Comparison of ENCODE assay signal across 2 worm cellular contexts in the genomic region with DNA sequence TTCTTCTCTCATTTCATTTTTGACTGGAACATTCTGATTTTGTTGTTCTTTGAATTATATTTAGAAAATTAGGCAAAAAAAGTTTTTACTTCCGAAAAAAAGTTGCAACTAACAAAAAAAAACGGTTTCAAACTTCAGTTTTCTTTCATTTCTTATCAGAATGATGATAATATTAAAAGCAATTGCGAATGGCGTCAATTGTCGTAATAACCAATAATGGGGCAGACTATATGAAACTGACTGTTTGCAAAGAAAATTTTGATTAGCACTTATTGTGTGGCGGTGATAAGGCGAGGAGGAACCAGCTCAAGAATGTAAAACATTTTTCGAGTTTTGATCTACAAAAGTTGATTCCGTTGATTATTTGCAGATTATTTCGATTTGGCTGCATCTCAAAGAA.
A peak's percentile ranks its signal among the peaks of the same experiment; 100 is the strongest.
TF ChIP-seq lines count a peak whose summit lies in the region.

No protein-coding gene starts in this region.

TF ChIP-seq in whole organism, L1 larva, 84 proteins besides CTCF, POLR2A, EP300 and RAD21 (continued from another document):
- TF ChIP-seq fkh-10 (GFP tag; optimal IDR thresholded peaks at IDR 0.05; lab: Kevin White, UChicago) = no peak
- TF ChIP-seq nhr-19 (GFP tag; conservative IDR thresholded peaks at IDR 0.05; lab: Robert Waterston, UW) = peak; percentile 29; the same call in 1 of the 2 replicates
- TF ChIP-seq mdl-1 (tag; optimal IDR thresholded peaks at IDR 0.05; lab: Kevin White, UChicago) = no peak
- TF ChIP-seq elt-2 (tag; optimal IDR thresholded peaks at IDR 0.05; lab: Kevin White, UChicago) = peak; percentile 77
- TF ChIP-seq elt-3 (tag; optimal IDR thresholded peaks at IDR 0.05; lab: Kevin White, UChicago) = no peak
- no peak for TF ChIP-seq mep-1 (tag; optimal IDR thresholded peaks at IDR 0.05; lab: Kevin White, UChicago)
- TF ChIP-seq C16A3.4 (tag; optimal IDR thresholded peaks at IDR 0.05; lab: Kevin White, UChicago) = no peak
- no peak for TF ChIP-seq C04F5.9 (tag; optimal IDR thresholded peaks at IDR 0.05; lab: Kevin White, UChicago)
- TF ChIP-seq ztf-4 (tag; optimal IDR thresholded peaks at IDR 0.05; lab: Kevin White, UChicago) = no peak
- no peak for TF ChIP-seq pag-3 (tag; optimal IDR thresholded peaks at IDR 0.05; lab: Kevin White, UChicago; ENCODE audit: borderline replicate concordance, insufficient read depth)
- no peak for TF ChIP-seq blmp-1 (tag; optimal IDR thresholded peaks at IDR 0.05; lab: Kevin White, UChicago)
- TF ChIP-seq egl-13 (tag; optimal IDR thresholded peaks at IDR 0.05; lab: Kevin White, UChicago) = no peak
- no peak for TF ChIP-seq ztf-11 (tag; optimal IDR thresholded peaks at IDR 0.05; lab: Kevin White, UChicago)
- no peak for TF ChIP-seq dsc-1 (tag; optimal IDR thresholded peaks at IDR 0.05; lab: Kevin White, UChicago)
- TF ChIP-seq ceh-82 (tag; optimal IDR thresholded peaks at IDR 0.05; lab: Kevin White, UChicago) = no peak
- TF ChIP-seq unc-130 (tag; optimal IDR thresholded peaks at IDR 0.05; lab: Kevin White, UChicago) = no peak
- no peak for TF ChIP-seq ets-5 (GFP tag; IDR thresholded peaks at IDR 0.05; lab: Robert Waterston, UW)
- TF ChIP-seq tlp-1 (tag; optimal IDR thresholded peaks at IDR 0.05; lab: Kevin White, UChicago) = no peak
- peak; percentile 9 for TF ChIP-seq nhr-20 (tag; optimal IDR thresholded peaks at IDR 0.05; lab: Kevin White, UChicago)
- no peak for TF ChIP-seq unc-86 (tag; optimal IDR thresholded peaks at IDR 0.05; lab: Kevin White, UChicago)
- TF ChIP-seq lin-14 (GFP tag; optimal IDR thresholded peaks at IDR 0.05; lab: Kevin White, UChicago) = peak; percentile 28
- TF ChIP-seq nhr-85 (tag; lab: Kevin White, UChicago) = peak; percentile 71
- no peak for TF ChIP-seq nhr-12 (tag; optimal IDR thresholded peaks at IDR 0.05; lab: Kevin White, UChicago)
- TF ChIP-seq jun-1 (tag; optimal IDR thresholded peaks at IDR 0.05; lab: Kevin White, UChicago) = no peak
- no peak for TF ChIP-seq zag-1 (tag; optimal IDR thresholded peaks at IDR 0.05; lab: Kevin White, UChicago)
- no peak for TF ChIP-seq mab-9 (GFP tag; IDR thresholded peaks at IDR 0.05; lab: Robert Waterston, UW)
- TF ChIP-seq ceh-88 (GFP tag; IDR thresholded peaks at IDR 0.05; lab: Robert Waterston, UW) = no peak
- TF ChIP-seq rnt-1 (tag; optimal IDR thresholded peaks at IDR 0.05; lab: Kevin White, UChicago) = no peak
- TF ChIP-seq lsy-2 (tag; optimal IDR thresholded peaks at IDR 0.05; lab: Kevin White, UChicago) = no peak

TF ChIP-seq in whole organism, L4 larva, 104 proteins besides CTCF, POLR2A, EP300 and RAD21 (continued from another document):
- no peak for TF ChIP-seq madf-9 (GFP tag; conservative IDR thresholded peaks at IDR 0.05; lab: Robert Waterston, UW)
- TF ChIP-seq snpc-4 (tag; optimal IDR thresholded peaks at IDR 0.05; lab: Kevin White, UChicago) = no peak
- TF ChIP-seq lim-7 (GFP tag; IDR thresholded peaks at IDR 0.05; lab: Robert Waterston, UW) = no peak
- no peak for TF ChIP-seq nhr-102 (tag; optimal IDR thresholded peaks at IDR 0.05; lab: Kevin White, UChicago)
- no peak for TF ChIP-seq Y48G9A.11 (GFP tag; IDR thresholded peaks at IDR 0.05; lab: Robert Waterston, UW)
- no peak for TF ChIP-seq spr-3 (GFP tag; optimal IDR thresholded peaks at IDR 0.05; lab: Kevin White, UChicago)
- no peak for TF ChIP-seq F26F4.8 (GFP tag; conservative IDR thresholded peaks at IDR 0.05; lab: Robert Waterston, UW)
- no peak for TF ChIP-seq arid-1 (GFP tag; conservative IDR thresholded peaks at IDR 0.05; lab: Robert Waterston, UW)
- no peak for TF ChIP-seq daf-8 (GFP tag; IDR thresholded peaks at IDR 0.05; lab: Robert Waterston, UW)
- peak; percentile 86 for TF ChIP-seq dmd-6 (GFP tag; IDR thresholded peaks at IDR 0.05; lab: Robert Waterston, UW)
- no peak for TF ChIP-seq snpc-1.2 (GFP tag; IDR thresholded peaks at IDR 0.05; lab: Robert Waterston, UW)
- TF ChIP-seq daf-12 (tag; optimal IDR thresholded peaks at IDR 0.05; lab: Kevin White, UChicago) = no peak
- no peak for TF ChIP-seq dmd-9 (GFP tag; IDR thresholded peaks at IDR 0.05; lab: Robert Waterston, UW)
- TF ChIP-seq madf-5 (GFP tag; IDR thresholded peaks at IDR 0.05; lab: Robert Waterston, UW) = no peak
- no peak for TF ChIP-seq pha-4 (GFP tag; IDR thresholded peaks at IDR 0.05; lab: Robert Waterston, UW)
- no peak for TF ChIP-seq pha-4 (tag; optimal IDR thresholded peaks at IDR 0.05; lab: Kevin White, UChicago)
- TF ChIP-seq ceh-44 (GFP tag; IDR thresholded peaks at IDR 0.05; lab: Robert Waterston, UW) = no peak
- TF ChIP-seq cey-2 (tag; optimal IDR thresholded peaks at IDR 0.05; lab: Kevin White, UChicago; ENCODE audit: borderline replicate concordance, insufficient read depth) = no peak
- no peak for TF ChIP-seq lin-1 (GFP tag; IDR thresholded peaks at IDR 0.05; lab: Robert Waterston, UW)
- no peak for TF ChIP-seq spr-1 (tag; optimal IDR thresholded peaks at IDR 0.05; lab: Kevin White, UChicago)
- TF ChIP-seq lsy-2 (tag; optimal IDR thresholded peaks at IDR 0.05; lab: Kevin White, UChicago) = no peak
- no peak for TF ChIP-seq F37D6.2 (tag; optimal IDR thresholded peaks at IDR 0.05; lab: Kevin White, UChicago)
- no peak for TF ChIP-seq duxl-1 (tag; optimal IDR thresholded peaks at IDR 0.05; lab: Kevin White, UChicago; ENCODE audit: poor library complexity)
- no peak for TF ChIP-seq nhr-10 (tag; optimal IDR thresholded peaks at IDR 0.05; lab: Kevin White, UChicago)
- peak; percentile 93 for TF ChIP-seq pqm-1 (tag; optimal IDR thresholded peaks at IDR 0.05; lab: Kevin White, UChicago)
- no peak for TF ChIP-seq F10B5.3 (tag; optimal IDR thresholded peaks at IDR 0.05; lab: Kevin White, UChicago)
- no peak for TF ChIP-seq F44E2.7 (GFP tag; IDR thresholded peaks at IDR 0.05; lab: Robert Waterston, UW)
- no peak for TF ChIP-seq hmg-1.1 (GFP tag; IDR thresholded peaks at IDR 0.05; lab: Robert Waterston, UW)
- no peak for TF ChIP-seq ceh-20 (GFP tag; IDR thresholded peaks at IDR 0.05; lab: Robert Waterston, UW)
- no peak for TF ChIP-seq Y75B8A.6 (GFP tag; IDR thresholded peaks at IDR 0.05; lab: Robert Waterston, UW)
- no peak for TF ChIP-seq ZK337.2 (GFP tag; IDR thresholded peaks at IDR 0.05; lab: Robert Waterston, UW)
- no peak for TF ChIP-seq nhr-42 (GFP tag; IDR thresholded peaks at IDR 0.05; lab: Robert Waterston, UW)
- no peak for TF ChIP-seq dmd-8 (GFP tag; IDR thresholded peaks at IDR 0.05; lab: Robert Waterston, UW)
- no peak for TF ChIP-seq vab-7 (GFP tag; IDR thresholded peaks at IDR 0.05; lab: Robert Waterston, UW)
- no peak for TF ChIP-seq ceh-28 (tag; optimal IDR thresholded peaks at IDR 0.05; lab: Kevin White, UChicago)
- TF ChIP-seq zag-1 (tag; optimal IDR thresholded peaks at IDR 0.05; lab: Kevin White, UChicago) = no peak
- no peak for TF ChIP-seq T20F7.1 (GFP tag; optimal IDR thresholded peaks at IDR 0.05; lab: Kevin White, UChicago)
- TF ChIP-seq lin-29 (GFP tag; IDR thresholded peaks at IDR 0.05; lab: Robert Waterston, UW) = no peak
- TF ChIP-seq R02D3.7 (tag; optimal IDR thresholded peaks at IDR 0.05; lab: Kevin White, UChicago) = no peak
- TF ChIP-seq nhr-76 (tag; optimal IDR thresholded peaks at IDR 0.05; lab: Kevin White, UChicago) = no peak
- no peak for TF ChIP-seq zfp-3 (GFP tag; conservative IDR thresholded peaks at IDR 0.05; lab: Robert Waterston, UW)
- TF ChIP-seq ama-1 (optimal IDR thresholded peaks at IDR 0.05; lab: Kevin White, UChicago) = no peak
- no peak for TF ChIP-seq ztf-7 (tag; optimal IDR thresholded peaks at IDR 0.05; lab: Kevin White, UChicago)
- TF ChIP-seq tra-1 (GFP tag; IDR thresholded peaks at IDR 0.05; lab: Robert Waterston, UW) = no peak; the same call in 1 of the 2 replicates
- TF ChIP-seq nhr-77 (tag; optimal IDR thresholded peaks at IDR 0.05; lab: Kevin White, UChicago) = peak; percentile 71
- TF ChIP-seq php-3 (GFP tag; IDR thresholded peaks at IDR 0.05; lab: Robert Waterston, UW) = peak; percentile 67
- no peak for TF ChIP-seq D1046.2 (GFP tag; IDR thresholded peaks at IDR 0.05; lab: Robert Waterston, UW)
- peak in 1 of 2 experiments; percentile 13 for TF ChIP-seq mdl-1 (tag; optimal IDR thresholded peaks at IDR 0.05; lab: Kevin White, UChicago)
- TF ChIP-seq skn-1 (tag; optimal IDR thresholded peaks at IDR 0.05; lab: Kevin White, UChicago) = no peak
- no peak for TF ChIP-seq nhr-11 (tag; optimal IDR thresholded peaks at IDR 0.05; lab: Kevin White, UChicago)
- TF ChIP-seq mxl-2 (GFP tag; conservative IDR thresholded peaks at IDR 0.05; lab: Robert Waterston, UW) = no peak
- TF ChIP-seq hlh-11 (tag; optimal IDR thresholded peaks at IDR 0.05; lab: Kevin White, UChicago) = peak; percentile 55
- peak; percentile 78 for TF ChIP-seq nhr-28 (tag; optimal IDR thresholded peaks at IDR 0.05; lab: Kevin White, UChicago)
- no peak for TF ChIP-seq F49E8.2 (tag; optimal IDR thresholded peaks at IDR 0.05; lab: Kevin White, UChicago; ENCODE audit: borderline replicate concordance)
- no peak for TF ChIP-seq gei-8 (GFP tag; optimal IDR thresholded peaks at IDR 0.05; lab: Kevin White, UChicago)
- no peak for TF ChIP-seq attf-4 (tag; optimal IDR thresholded peaks at IDR 0.05; lab: Kevin White, UChicago)
- no peak for TF ChIP-seq aha-1 (tag; lab: Kevin White, UChicago)
- no peak for TF ChIP-seq zip-2 (tag; optimal IDR thresholded peaks at IDR 0.05; lab: Kevin White, UChicago)
- no peak for TF ChIP-seq zip-11 (GFP tag; IDR thresholded peaks at IDR 0.05; lab: Robert Waterston, UW)
- no peak for TF ChIP-seq saeg-2 (GFP tag; IDR thresholded peaks at IDR 0.05; lab: Robert Waterston, UW)
- no peak for TF ChIP-seq mep-1 (tag; optimal IDR thresholded peaks at IDR 0.05; lab: Kevin White, UChicago)
- no peak for TF ChIP-seq nhr-237 (tag; optimal IDR thresholded peaks at IDR 0.05; lab: Kevin White, UChicago)
- TF ChIP-seq unc-62 (GFP tag; optimal IDR thresholded peaks at IDR 0.05 in 1 of 2; lab: Kevin White, UChicago) = no peak
- TF ChIP-seq unc-62 (tag; optimal IDR thresholded peaks at IDR 0.05; lab: Kevin White, UChicago) = no peak
- peak; percentile 63 for TF ChIP-seq dve-1 (tag; optimal IDR thresholded peaks at IDR 0.05; lab: Kevin White, UChicago; ENCODE audit: insufficient read depth)
- no peak for TF ChIP-seq ceh-62 (tag; optimal IDR thresholded peaks at IDR 0.05; lab: Kevin White, UChicago)
- TF ChIP-seq egl-43 (GFP tag; IDR thresholded peaks at IDR 0.05; lab: Robert Waterston, UW) = no peak
- no peak for TF ChIP-seq ZK546.5 (tag; optimal IDR thresholded peaks at IDR 0.05; lab: Kevin White, UChicago)
- TF ChIP-seq jun-1 (tag; optimal IDR thresholded peaks at IDR 0.05; lab: Kevin White, UChicago) = no peak
- no peak for TF ChIP-seq lir-3 (tag; optimal IDR thresholded peaks at IDR 0.05; lab: Kevin White, UChicago)
- TF ChIP-seq ces-1 (GFP tag; optimal IDR thresholded peaks at IDR 0.05; lab: Kevin White, UChicago) = no peak
